Fruit fly (Drosophila melanogaster): Measurements from ENCODE around the gene MESR3.

Gene MESR3

DNA sequence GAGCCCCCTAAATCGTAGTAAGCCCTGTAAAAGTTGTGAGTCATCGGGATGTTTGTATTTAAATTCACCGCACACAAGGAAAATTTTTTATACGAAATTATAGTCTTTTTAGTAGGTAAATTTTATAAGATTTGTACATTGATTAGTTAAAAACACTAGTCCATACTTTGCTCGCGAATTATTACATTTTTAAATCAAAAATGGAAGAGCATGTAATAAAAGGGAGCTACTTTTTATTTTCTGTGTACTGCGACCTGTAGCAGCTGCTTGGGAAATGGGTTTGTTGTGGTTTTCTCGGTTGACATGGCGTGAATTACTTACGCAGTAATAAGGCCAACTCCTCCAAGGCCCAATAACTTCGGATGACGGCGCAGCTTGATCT lies 77.7 kb downstream of the MESR3 start:
- TF ChIP-seq dl (GFP tag; optimal IDR thresholded peaks at IDR 0.05; ENCODE audit: insufficient read depth in 1 of 2, partially characterized antibody in 2 of 2) (no peak), CG32264 (GFP tag; optimal IDR thresholded peaks at IDR 0.05) (no peak), Dif (GFP tag; optimal IDR thresholded peaks at IDR 0.05; ENCODE audit: partially characterized antibody) (no peak), sv (GFP tag; optimal IDR thresholded peaks at IDR 0.05) (no peak), CrebA (GFP tag; optimal IDR thresholded peaks at IDR 0.05; ENCODE audit: borderline replicate concordance) (no peak), Rel (GFP tag; optimal IDR thresholded peaks at IDR 0.05) (no peak), Rel (tag; optimal IDR thresholded peaks at IDR 0.05) (no peak), Hr83 (GFP tag; optimal IDR thresholded peaks at IDR 0.05; ENCODE audit: poor library complexity, severe bottlenecking) (no peak), lola (GFP tag; optimal IDR thresholded peaks at IDR 0.05) (no peak), dsf (GFP tag; optimal IDR thresholded peaks at IDR 0.05; ENCODE audit: borderline replicate concordance) (no peak), rgr (GFP tag; optimal IDR thresholded peaks at IDR 0.05) (peak; percentile 13), Abd-B (GFP tag; optimal IDR thresholded peaks at IDR 0.05) (no peak), Hnf4 (GFP tag; optimal IDR thresholded peaks at IDR 0.05) (peak; percentile 8), HLH106 (tag; optimal IDR thresholded peaks at IDR 0.05) (no peak), fru (GFP tag; optimal IDR thresholded peaks at IDR 0.05) (peak; percentile 33), Dfd (GFP tag; optimal IDR thresholded peaks at IDR 0.05) (no peak), pan (optimal IDR thresholded peaks at IDR 0.05) (no peak), jim (GFP tag; optimal IDR thresholded peaks at IDR 0.05) (no peak), dmrt93B (GFP tag; optimal IDR thresholded peaks at IDR 0.05) (no peak), woc (GFP tag; optimal IDR thresholded peaks at IDR 0.05) (no peak), sage (GFP tag; optimal IDR thresholded peaks at IDR 0.05) (no peak), Jra (GFP tag; optimal IDR thresholded peaks at IDR 0.05) (peak; percentile 3), N (GFP tag; optimal IDR thresholded peaks at IDR 0.05) (no peak), Sp1 (GFP tag; optimal IDR thresholded peaks at IDR 0.05) (no peak), Mio (GFP tag; optimal IDR thresholded peaks at IDR 0.05) (no peak), foxo (GFP tag; optimal IDR thresholded peaks at IDR 0.05) (peak in 1 of 2 experiments; percentile 21), GATAd (GFP tag; optimal IDR thresholded peaks at IDR 0.05) (no peak), usp (GFP tag; optimal IDR thresholded peaks at IDR 0.05) (no peak), brk (GFP tag; optimal IDR thresholded peaks at IDR 0.05) (no peak), Vsx2 (GFP tag; optimal IDR thresholded peaks at IDR 0.05; ENCODE audit: partially characterized antibody) (no peak), OdsH (GFP tag; optimal IDR thresholded peaks at IDR 0.05) (no peak), h (GFP tag; optimal IDR thresholded peaks at IDR 0.05) (peak; percentile 9), psq (GFP tag; optimal IDR thresholded peaks at IDR 0.05) (no peak), ey (GFP tag; optimal IDR thresholded peaks at IDR 0.05) (peak; percentile 15), br (GFP tag; optimal IDR thresholded peaks at IDR 0.05) (no peak), Hr78 (GFP tag; optimal IDR thresholded peaks at IDR 0.05) (no peak), CG9705 (GFP tag; optimal IDR thresholded peaks at IDR 0.05) (no peak), Myc (optimal IDR thresholded peaks at IDR 0.05) (no peak)

DNA sequence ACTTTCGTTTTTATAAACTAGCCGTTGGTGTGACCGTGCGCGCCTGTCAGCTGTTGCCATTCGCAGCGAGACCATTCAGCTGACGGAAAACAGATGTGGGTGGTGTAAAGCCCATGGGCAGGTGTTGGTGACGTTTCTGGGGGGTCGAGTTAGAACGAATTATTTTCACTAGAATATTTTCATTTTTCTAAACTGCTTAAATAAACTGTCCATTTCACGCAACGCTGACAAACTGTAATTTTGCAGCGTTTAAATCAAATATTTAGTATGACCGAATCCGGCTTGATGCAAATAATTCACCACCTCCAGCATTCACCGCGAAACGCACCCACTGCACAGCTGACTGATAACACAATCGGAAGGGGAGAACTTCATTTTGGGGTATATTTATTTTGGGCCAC lies 78.3 kb downstream of the MESR3 start, which contains the start of the genes CG10383 and CG10338:
TSS of gene CG10383 (minus strand) at position 199 of the 401 bp plus-strand sequence.
TSS of gene CG10338 (plus strand) at position 261 of the 401 bp plus-strand sequence.
- TF ChIP-seq br (GFP tag; optimal IDR thresholded peaks at IDR 0.05) (peak; percentile 88), psq (GFP tag; optimal IDR thresholded peaks at IDR 0.05) (peak; percentile 82), GATAd (GFP tag; optimal IDR thresholded peaks at IDR 0.05) (peak; percentile 90), ey (GFP tag; optimal IDR thresholded peaks at IDR 0.05) (peak; percentile 91), Jra (GFP tag; optimal IDR thresholded peaks at IDR 0.05) (peak; percentile 92), Hr83 (GFP tag; optimal IDR thresholded peaks at IDR 0.05; ENCODE audit: poor library complexity, severe bottlenecking) (peak; percentile 92), Rel (GFP tag; optimal IDR thresholded peaks at IDR 0.05) (no peak), Rel (tag; optimal IDR thresholded peaks at IDR 0.05) (peak; percentile 75), brk (GFP tag; optimal IDR thresholded peaks at IDR 0.05) (no peak), Mio (GFP tag; optimal IDR thresholded peaks at IDR 0.05) (peak; percentile 70), rgr (GFP tag; optimal IDR thresholded peaks at IDR 0.05) (peak; percentile 93), pan (optimal IDR thresholded peaks at IDR 0.05) (no peak), OdsH (GFP tag; optimal IDR thresholded peaks at IDR 0.05) (peak; percentile 87), Vsx2 (GFP tag; optimal IDR thresholded peaks at IDR 0.05; ENCODE audit: partially characterized antibody) (no peak), usp (GFP tag; optimal IDR thresholded peaks at IDR 0.05) (no peak), CrebA (GFP tag; optimal IDR thresholded peaks at IDR 0.05; ENCODE audit: borderline replicate concordance) (no peak), h (GFP tag; optimal IDR thresholded peaks at IDR 0.05) (peak; percentile 93), Hnf4 (GFP tag; optimal IDR thresholded peaks at IDR 0.05) (peak; percentile 94), N (GFP tag; optimal IDR thresholded peaks at IDR 0.05) (no peak), lola (GFP tag; optimal IDR thresholded peaks at IDR 0.05) (peak; percentile 58), CG9705 (GFP tag; optimal IDR thresholded peaks at IDR 0.05) (peak; percentile 63), tai (GFP tag; optimal IDR thresholded peaks at IDR 0.05) (no peak), Dfd (GFP tag; optimal IDR thresholded peaks at IDR 0.05) (no peak), HLH106 (tag; optimal IDR thresholded peaks at IDR 0.05) (peak; percentile 84), Sp1 (GFP tag; optimal IDR thresholded peaks at IDR 0.05) (peak; percentile 79), CG32264 (GFP tag; optimal IDR thresholded peaks at IDR 0.05) (peak; percentile 76), Dif (GFP tag; optimal IDR thresholded peaks at IDR 0.05; ENCODE audit: partially characterized antibody) (no peak), Myc (optimal IDR thresholded peaks at IDR 0.05) (peak; percentile 81), woc (GFP tag; optimal IDR thresholded peaks at IDR 0.05) (peak; percentile 72), jim (GFP tag; optimal IDR thresholded peaks at IDR 0.05) (peak; percentile 65), dsf (GFP tag; optimal IDR thresholded peaks at IDR 0.05; ENCODE audit: borderline replicate concordance) (no peak), Abd-B (GFP tag; optimal IDR thresholded peaks at IDR 0.05) (no peak), dmrt93B (GFP tag; optimal IDR thresholded peaks at IDR 0.05) (peak; percentile 72), foxo (GFP tag; optimal IDR thresholded peaks at IDR 0.05) (peak in 1 of 2 experiments; percentile 95), dl (GFP tag; optimal IDR thresholded peaks at IDR 0.05; ENCODE audit: insufficient read depth in 1 of 2, partially characterized antibody in 2 of 2) (no peak), fru (GFP tag; optimal IDR thresholded peaks at IDR 0.05) (peak; percentile 90), sage (GFP tag; optimal IDR thresholded peaks at IDR 0.05) (peak; percentile 69), Hr78 (GFP tag; optimal IDR thresholded peaks at IDR 0.05) (no peak), sv (GFP tag; optimal IDR thresholded peaks at IDR 0.05) (peak; percentile 71)

Data from whole organism, wandering third instar larva.